4 fruit fly cellular contexts compared by ENCODE assay signal in the genomic region with DNA sequence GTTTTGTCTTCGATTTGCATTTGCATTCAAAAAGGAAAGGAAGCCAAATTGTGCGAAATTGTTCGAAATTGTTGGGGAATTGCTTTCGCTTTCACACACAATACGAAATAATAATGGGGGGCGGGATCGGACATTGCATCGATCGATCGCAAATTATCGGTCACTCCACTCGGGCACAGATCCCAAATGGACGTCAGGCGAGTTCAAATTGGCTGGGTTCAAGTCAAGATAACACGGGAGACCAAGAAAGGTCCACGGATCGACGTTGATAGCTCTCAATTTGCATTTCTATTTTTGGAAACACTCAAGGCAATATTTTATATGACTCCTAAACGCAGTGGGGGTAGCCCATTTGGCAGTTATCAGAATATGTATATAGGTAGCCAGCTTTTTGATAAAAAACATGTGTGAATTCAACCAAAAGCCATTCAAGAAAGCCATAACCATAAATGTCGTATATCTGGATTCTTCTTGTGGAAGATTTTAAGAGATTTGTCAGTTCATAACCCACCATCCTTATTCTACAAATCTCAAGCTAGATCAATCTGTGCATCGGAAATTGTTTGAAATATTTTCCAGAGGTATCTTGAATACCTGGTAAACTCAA.
TF ChIP-seq lines count a peak whose summit lies in the region.

No protein-coding gene starts in this region.

- TF ChIP-seq CTCF in whole organism, embryonic (GFP tag; optimal IDR thresholded peaks at IDR 0.05; lab: Kevin White, UChicago): no peak

TF ChIP-seq in whole organism, embryonic, 481 proteins besides CTCF, POLR2A, EP300 and RAD21:
- TF ChIP-seq tup (GFP tag; optimal IDR thresholded peaks at IDR 0.05; lab: Kevin White, UChicago): no peak
- TF ChIP-seq psq (GFP tag; optimal IDR thresholded peaks at IDR 0.05; lab: Kevin White, UChicago): no peak
- TF ChIP-seq sens (GFP tag; lab: Kevin White, UChicago): peak; percentile 9

TF ChIP-seq in whole organism, prepupa, 60 proteins besides CTCF, POLR2A, EP300 and RAD21:
- TF ChIP-seq net (GFP tag; optimal IDR thresholded peaks at IDR 0.05; lab: Kevin White, UChicago) (no peak), Eip93F (GFP tag; optimal IDR thresholded peaks at IDR 0.05; lab: Kevin White, UChicago) (peak; percentile 32), CG10631 (GFP tag; optimal IDR thresholded peaks at IDR 0.05; lab: Kevin White, UChicago) (no peak), CG34406 (GFP tag; optimal IDR thresholded peaks at IDR 0.05; lab: Kevin White, UChicago) (no peak), fd85E (GFP tag; optimal IDR thresholded peaks at IDR 0.05; lab: Kevin White, UChicago) (no peak), CG8319 (GFP tag; optimal IDR thresholded peaks at IDR 0.05; lab: Kevin White, UChicago) (no peak), CG8119 (GFP tag; IDR thresholded peaks at IDR 0.05; lab: Robert Waterston, UW) (no peak), CG8632 (GFP tag; optimal IDR thresholded peaks at IDR 0.05; lab: Kevin White, UChicago) (no peak), CG10669 (GFP tag; optimal IDR thresholded peaks at IDR 0.05; lab: Kevin White, UChicago) (no peak), OdsH (GFP tag; optimal IDR thresholded peaks at IDR 0.05; lab: Kevin White, UChicago) (no peak), svp (GFP tag; lab: Kevin White, UChicago) (peak; percentile 99), eg (GFP tag; IDR thresholded peaks at IDR 0.05; lab: Robert Waterston, UW) (no peak), Ets96B (tag; optimal IDR thresholded peaks at IDR 0.05; lab: Kevin White, UChicago) (no peak), CG32006 (GFP tag; optimal IDR thresholded peaks at IDR 0.05; lab: Kevin White, UChicago) (no peak)
TF ChIP-seq in whole organism, prepupa: peak in this region for 2.

TF ChIP-seq in whole organism, pupa, 21 proteins besides CTCF, POLR2A, EP300 and RAD21:
- TF ChIP-seq CG34367 (tag; optimal IDR thresholded peaks at IDR 0.05; lab: Kevin White, UChicago): no peak
- TF ChIP-seq Snoo (tag; optimal IDR thresholded peaks at IDR 0.05; lab: Kevin White, UChicago): no peak
- no peak for TF ChIP-seq CG8159 (tag; optimal IDR thresholded peaks at IDR 0.05; lab: Kevin White, UChicago)
- peak; percentile 43 for TF ChIP-seq EcR (GFP tag; optimal IDR thresholded peaks at IDR 0.05; lab: Kevin White, UChicago)
- no peak for TF ChIP-seq CG13204 (GFP tag; optimal IDR thresholded peaks at IDR 0.05; lab: Kevin White, UChicago)

TF ChIP-seq in whole organism, wandering third instar larva, 38 proteins besides CTCF, POLR2A, EP300 and RAD21:
- TF ChIP-seq pan (optimal IDR thresholded peaks at IDR 0.05; lab: Kevin White, UChicago): no peak
- TF ChIP-seq Dfd (GFP tag; optimal IDR thresholded peaks at IDR 0.05; lab: Kevin White, UChicago): no peak
- no peak for TF ChIP-seq Abd-B (GFP tag; optimal IDR thresholded peaks at IDR 0.05; lab: Kevin White, UChicago)
- no peak for TF ChIP-seq dsf (GFP tag; optimal IDR thresholded peaks at IDR 0.05; lab: Kevin White, UChicago; ENCODE audit: borderline replicate concordance)
- TF ChIP-seq CG32264 (GFP tag; optimal IDR thresholded peaks at IDR 0.05; lab: Kevin White, UChicago): no peak
- TF ChIP-seq Hnf4 (GFP tag; optimal IDR thresholded peaks at IDR 0.05; lab: Kevin White, UChicago): no peak
- no peak for TF ChIP-seq Rel (GFP tag; optimal IDR thresholded peaks at IDR 0.05; lab: Kevin White, UChicago)
- peak; percentile 53 for TF ChIP-seq Rel (tag; optimal IDR thresholded peaks at IDR 0.05; lab: Kevin White, UChicago)
TF ChIP-seq in whole organism, wandering third instar larva: peak in this region for 1.
